Fruit fly (Drosophila melanogaster): Measurements from ENCODE around the gene AIF.

The AIF gene

dm6 chr2L:2163568-2163953 is 12.0 kb downstream of the AIF start (continued):
- TF ChIP-seq CG2678 (tag; optimal IDR thresholded peaks at IDR 0.05) (peak; percentile 86), nerfin-1 (tag; optimal IDR thresholded peaks at IDR 0.05) (peak; percentile 79), CG9727 (GFP tag; optimal IDR thresholded peaks at IDR 0.05) (peak; percentile 95), CG2712 (tag; optimal IDR thresholded peaks at IDR 0.05) (peak; percentile 95), usp (GFP tag; optimal IDR thresholded peaks at IDR 0.05) (no peak), Hsf (GFP tag; optimal IDR thresholded peaks at IDR 0.05) (peak; percentile 86), Dref (GFP tag; IDR thresholded peaks at IDR 0.05) (no peak), Ravus (GFP tag; IDR thresholded peaks at IDR 0.05) (peak; percentile 50), eve (GFP tag; optimal IDR thresholded peaks at IDR 0.05) (peak in 1 of 2 experiments; percentile 12), zfh2 (GFP tag; optimal IDR thresholded peaks at IDR 0.05) (peak; percentile 82), wor (GFP tag; IDR thresholded peaks at IDR 0.05) (peak; percentile 85), D19B (GFP tag; optimal IDR thresholded peaks at IDR 0.05) (peak; percentile 29), CG7839 (tag; optimal IDR thresholded peaks at IDR 0.05) (peak; percentile 92), CG10565 (GFP tag; optimal IDR thresholded peaks at IDR 0.05) (peak; percentile 17), CG9817 (tag; optimal IDR thresholded peaks at IDR 0.05) (peak; percentile 77), MTF-1 (GFP tag; optimal IDR thresholded peaks at IDR 0.05; ENCODE audit: borderline replicate concordance) (peak; percentile 77), ERR (GFP tag; optimal IDR thresholded peaks at IDR 0.05) (peak; percentile 56), Myb (GFP tag; optimal IDR thresholded peaks at IDR 0.05) (peak; percentile 79), CG9797 (GFP tag; optimal IDR thresholded peaks at IDR 0.05) (peak; percentile 23), bbx (GFP tag; IDR thresholded peaks at IDR 0.05; ENCODE audit: partially characterized antibody) (no peak), CG2116 (GFP tag; optimal IDR thresholded peaks at IDR 0.05) (peak; percentile 43), CG11696 (GFP tag; IDR thresholded peaks at IDR 0.05) (peak; percentile 81), Nf-YA (GFP tag; IDR thresholded peaks at IDR 0.05) (peak; percentile 88), E2f1 (GFP tag; IDR thresholded peaks at IDR 0.05) (peak; percentile 93), sisA (GFP tag; IDR thresholded peaks at IDR 0.05) (peak; percentile 94), CG13123 (GFP tag; optimal IDR thresholded peaks at IDR 0.05) (peak; percentile 64), HHEX (GFP tag; optimal IDR thresholded peaks at IDR 0.05) (peak; percentile 80), CG12769 (tag; optimal IDR thresholded peaks at IDR 0.05) (peak; percentile 74), Hr78 (GFP tag; optimal IDR thresholded peaks at IDR 0.05) (peak in 1 of 2 experiments; percentile 51), so (GFP tag; IDR thresholded peaks at IDR 0.05) (peak; percentile 74), repo (GFP tag; optimal IDR thresholded peaks at IDR 0.05) (peak; percentile 74), BEAF-32 (GFP tag; optimal IDR thresholded peaks at IDR 0.05) (no peak), mirr (GFP tag; optimal IDR thresholded peaks at IDR 0.05) (no peak), NK7.1 (GFP tag; optimal IDR thresholded peaks at IDR 0.05) (peak; percentile 89), CG16815 (GFP tag; optimal IDR thresholded peaks at IDR 0.05) (peak; percentile 96), kay (GFP tag; optimal IDR thresholded peaks at IDR 0.05) (peak; percentile 60), sc (optimal IDR thresholded peaks at IDR 0.05) (no peak), sc (GFP tag; optimal IDR thresholded peaks at IDR 0.05) (peak; percentile 88), NC2α (GFP tag; optimal IDR thresholded peaks at IDR 0.05) (peak; percentile 93), CG15073 (GFP tag; optimal IDR thresholded peaks at IDR 0.05) (peak; percentile 26), Hand (GFP tag; optimal IDR thresholded peaks at IDR 0.05) (peak; percentile 43), B-H1 (GFP tag; IDR thresholded peaks at IDR 0.05) (peak; percentile 69), shn (GFP tag; optimal IDR thresholded peaks at IDR 0.05) (peak; percentile 89), Dek (tag; optimal IDR thresholded peaks at IDR 0.05) (peak; percentile 59), tap (tag; optimal IDR thresholded peaks at IDR 0.05) (peak; percentile 73), ind (GFP tag; optimal IDR thresholded peaks at IDR 0.05) (peak; percentile 82), scrt (GFP tag; optimal IDR thresholded peaks at IDR 0.05) (peak; percentile 60), CG10209 (GFP tag; optimal IDR thresholded peaks at IDR 0.05) (peak; percentile 89), Hmx (GFP tag; optimal IDR thresholded peaks at IDR 0.05) (peak; percentile 48), unpg (GFP tag; optimal IDR thresholded peaks at IDR 0.05) (peak; percentile 89), gfzf (GFP tag; optimal IDR thresholded peaks at IDR 0.05) (no peak)
